Worm (Caenorhabditis elegans) whole organism, mixed stage, embryonic: ENCODE data around the gene pxn-1.

Experiments
- M03D4.4 ChIP-seq: sonication (generic microtip); optimal IDR thresholded peaks from 2 replicates; lab custom pipeline; 2017; ENCODE audit warnings: mild to moderate bottlenecking, missing genetic modification characterization, missing compliant biosample characterization
- bed-3 ChIP-seq: fragments of 200-800 bp; sonication (Bioruptor generic); optimal IDR thresholded peaks from 3 replicates; lab custom pipeline; 2018; ENCODE audit warnings: mild to moderate bottlenecking, missing genetic modification characterization, moderate library complexity, missing compliant biosample characterization
- blmp-1 ChIP-seq: fragments of 150-350 bp; optimal IDR thresholded peaks from 2 replicates; lab custom pipeline; 2014; ENCODE audit warnings: missing biosample characterization, missing genetic modification characterization
- ceh-39 ChIP-seq: fragments of 150-350 bp; optimal IDR thresholded peaks from 2 replicates; lab custom pipeline; 2014; ENCODE audit warnings: missing biosample characterization, missing genetic modification characterization
- ceh-83 ChIP-seq: fragments of 200-800 bp; sonication (Bioruptor generic); optimal IDR thresholded peaks from 2 replicates; lab custom pipeline; 2018; ENCODE audit warnings: mild to moderate bottlenecking, missing genetic modification characterization, missing compliant biosample characterization
- ces-1 ChIP-seq: fragments of 150-350 bp; optimal IDR thresholded peaks from 2 replicates; lab custom pipeline; 2014; ENCODE audit warnings: missing biosample characterization, missing genetic modification reagents, missing genetic modification characterization
- cnd-1 ChIP-seq: fragments of 200-800 bp; sonication (Bioruptor generic); optimal IDR thresholded peaks from 2 replicates; lab custom pipeline; 2018; ENCODE audit warnings: mild to moderate bottlenecking, missing genetic modification characterization, missing compliant biosample characterization
- drap-1 ChIP-seq: fragments of 200-800 bp; sonication (Bioruptor generic); optimal IDR thresholded peaks from 3 replicates; lab custom pipeline; 2018; ENCODE audit warnings: mild to moderate bottlenecking, missing genetic modification characterization, missing compliant biosample characterization
- elt-1 ChIP-seq: sonication (generic microtip); optimal IDR thresholded peaks from 2 replicates; lab custom pipeline; 2017; ENCODE audit warnings: missing genetic modification characterization, mild to moderate bottlenecking, missing compliant biosample characterization, antibody characterized with exemption, moderate library complexity, borderline replicate concordance; ENCODE audit not compliant: insufficient read depth
- elt-3 ChIP-seq: fragments of 150-350 bp; optimal IDR thresholded peaks from 2 replicates; lab custom pipeline; 2014; ENCODE audit warnings: missing biosample characterization, missing genetic modification characterization
- flh-1 ChIP-seq: fragments of 200-800 bp; sonication (Bioruptor generic); optimal IDR thresholded peaks from 2 replicates; lab custom pipeline; 2018; ENCODE audit warnings: mild to moderate bottlenecking, missing genetic modification characterization, moderate library complexity, missing compliant biosample characterization
- ham-2 ChIP-seq: fragments of 200-800 bp; sonication (Bioruptor generic); optimal IDR thresholded peaks from 2 replicates; lab custom pipeline; 2018; ENCODE audit warnings: mild to moderate bottlenecking, missing genetic modification characterization, missing compliant biosample characterization
- hlh-1 ChIP-seq: fragments of 150-350 bp; optimal IDR thresholded peaks from 2 replicates; lab custom pipeline; 2014; ENCODE audit warnings: missing biosample characterization, missing genetic modification reagents, missing genetic modification characterization
- lin-13 ChIP-seq: fragments of 150-350 bp; optimal IDR thresholded peaks from 2 replicates; lab custom pipeline; 2014; ENCODE audit warnings: missing biosample characterization, missing genetic modification characterization
- lin-32 ChIP-seq: fragments of 200-800 bp; sonication (Bioruptor generic); optimal IDR thresholded peaks from 2 replicates; lab custom pipeline; 2018; ENCODE audit warnings: mild to moderate bottlenecking, missing genetic modification characterization, missing compliant biosample characterization
- lsy-2 ChIP-seq: fragments of 150-350 bp; optimal IDR thresholded peaks from 2 replicates; lab custom pipeline; 2014; ENCODE audit warnings: missing biosample characterization, missing genetic modification characterization
- mab-5 ChIP-seq: fragments of 150-350 bp; optimal IDR thresholded peaks from 2 replicates; lab custom pipeline; 2014; ENCODE audit warnings: missing biosample characterization, missing genetic modification characterization
- mep-1 ChIP-seq: fragments of 150-350 bp; optimal IDR thresholded peaks from 2 replicates; lab custom pipeline; 2017; ENCODE audit warnings: missing biosample characterization, missing genetic modification reagents, missing genetic modification characterization, inconsistent platforms
- mls-2 ChIP-seq: sonication (generic microtip); optimal IDR thresholded peaks from 2 replicates; lab custom pipeline; 2016; ENCODE audit warnings: mild to moderate bottlenecking, missing genetic modification characterization, moderate library complexity, missing compliant biosample characterization
- nhr-2 ChIP-seq: fragments of 150-350 bp; optimal IDR thresholded peaks from 2 replicates; lab custom pipeline; 2014; ENCODE audit warnings: missing biosample characterization, missing genetic modification characterization
- nhr-237 ChIP-seq: fragments of 150-350 bp; optimal IDR thresholded peaks from 2 replicates; lab custom pipeline; 2014; ENCODE audit warnings: missing biosample characterization, missing genetic modification characterization
- nhr-28 ChIP-seq: fragments of 150-350 bp; optimal IDR thresholded peaks from 2 replicates; lab custom pipeline; 2014; ENCODE audit warnings: missing biosample characterization, missing genetic modification characterization
- nhr-76 ChIP-seq: sonication (generic microtip); optimal IDR thresholded peaks from 2 replicates; lab custom pipeline; 2017; ENCODE audit warnings: missing biosample characterization, missing genetic modification characterization
- pha-4 ChIP-seq: fragments of 150-350 bp; optimal IDR thresholded peaks from 2 replicates; lab custom pipeline; 2018; ENCODE audit warnings: missing biosample characterization, missing genetic modification reagents, missing genetic modification characterization
- sem-2 ChIP-seq: fragments of 200-800 bp; sonication (Bioruptor generic); optimal IDR thresholded peaks from 2 replicates; lab custom pipeline; 2018; ENCODE audit warnings: mild to moderate bottlenecking, missing genetic modification characterization, missing compliant biosample characterization
- snpc-4 ChIP-seq: fragments of 150-350 bp; optimal IDR thresholded peaks from 2 replicates; lab custom pipeline; 2014; ENCODE audit warnings: missing biosample characterization, missing genetic modification characterization
- sptf-1 ChIP-seq: sonication (generic microtip); optimal IDR thresholded peaks from 2 replicates; lab custom pipeline; 2017; ENCODE audit warnings: mild to moderate bottlenecking, missing genetic modification characterization, moderate library complexity, missing compliant biosample characterization
- unc-120 ChIP-seq: sonication (generic microtip); optimal IDR thresholded peaks from 2 replicates; lab custom pipeline; 2017; ENCODE audit warnings: missing genetic modification characterization, missing compliant biosample characterization; ENCODE audit not compliant: poor library complexity, severe bottlenecking
- unc-62 ChIP-seq: fragments of 150-350 bp; optimal IDR thresholded peaks from 2 replicates; lab custom pipeline; 2014; ENCODE audit warnings: missing biosample characterization, missing genetic modification reagents, missing genetic modification characterization
- zip-8 ChIP-seq: fragments of 150-350 bp; optimal IDR thresholded peaks from 2 replicates; lab custom pipeline; 2014; ENCODE audit warnings: missing biosample characterization, missing genetic modification characterization
- ztf-11 ChIP-seq: fragments of 150-350 bp; optimal IDR thresholded peaks from 2 replicates; lab custom pipeline; 2014; ENCODE audit warnings: missing biosample characterization, missing genetic modification characterization

Gene pxn-1

DNA sequence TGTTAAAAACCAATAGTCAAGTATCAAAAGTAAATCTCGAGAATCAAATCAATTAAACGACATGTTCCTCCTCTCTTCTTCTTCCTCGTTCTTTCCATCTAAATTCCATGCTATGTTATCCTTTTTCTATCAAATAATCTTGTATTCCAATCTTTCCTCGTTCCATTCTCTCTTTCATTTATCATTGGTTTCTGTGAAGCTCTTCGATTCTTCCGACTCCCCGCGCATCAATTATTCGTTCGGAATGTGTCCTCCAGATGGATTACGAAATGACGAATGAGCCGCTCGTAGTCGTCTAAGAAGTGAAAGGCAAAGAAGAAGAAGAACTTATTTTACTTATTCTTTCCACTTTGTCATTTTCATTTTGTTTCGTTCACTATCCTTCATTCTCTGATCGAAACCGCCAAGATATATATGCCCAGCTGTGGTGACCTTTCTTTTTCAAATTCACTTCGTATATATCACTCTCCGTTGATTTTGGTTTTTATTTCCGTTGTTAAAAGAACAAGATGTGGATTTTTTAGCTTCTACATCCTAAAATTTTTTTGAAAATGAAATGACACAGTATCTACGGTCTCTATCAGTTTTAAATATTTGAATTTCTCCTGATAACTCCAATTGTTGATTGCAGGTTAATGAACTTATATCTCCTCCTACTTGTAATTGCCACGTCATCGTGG, at the start of gene pxn-1:
pxn-1 (plus strand) TSS at position 630 of the 680 bp plus-strand sequence.
- TF ChIP-seq elt-3 (tag; lab: Kevin White, UChicago) (no peak), drap-1 (GFP tag; lab: Kevin White, UChicago) (no peak), M03D4.4 (tag; lab: Kevin White, UChicago) (no peak), lin-32 (GFP tag; lab: Kevin White, UChicago) (no peak), hlh-1 (tag; lab: Kevin White, UChicago) (no peak), blmp-1 (no peak), lsy-2 (tag; lab: Kevin White, UChicago) (no peak), mls-2 (tag; lab: Kevin White, UChicago) (no peak), mep-1 (tag; lab: Kevin White, UChicago) (no peak), cnd-1 (tag; lab: Kevin White, UChicago) (no peak), nhr-237 (tag; lab: Kevin White, UChicago) (no peak), unc-62 (no peak), zip-8 (no peak), ceh-39 (tag; lab: Kevin White, UChicago) (no peak), pha-4 (tag; lab: Kevin White, UChicago) (no peak), snpc-4 (tag; lab: Kevin White, UChicago) (no peak), sem-2 (GFP tag; lab: Kevin White, UChicago) (no peak)

DNA sequence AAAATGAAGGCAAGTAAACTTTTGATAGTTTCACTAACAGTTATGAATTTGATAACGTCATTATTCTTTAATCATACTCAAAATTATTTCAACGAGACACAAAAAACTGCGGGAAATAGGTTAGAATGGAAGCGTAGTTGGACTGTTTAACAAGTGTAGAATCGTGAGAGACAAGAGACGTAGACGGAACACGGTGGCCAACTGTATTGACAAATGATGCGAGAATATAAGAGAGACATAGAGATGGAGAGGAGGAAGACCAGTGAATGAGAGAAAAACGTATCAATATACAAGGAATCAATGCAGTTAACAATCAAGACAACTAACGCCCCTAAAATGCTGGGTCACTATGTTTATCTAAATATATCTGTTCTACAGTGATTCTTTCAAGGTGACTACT, 49.1 kb upstream of the pxn-1 start:
- peak; percentile 91 for TF ChIP-seq pha-4 (tag; lab: Kevin White, UChicago)
- TF ChIP-seq ztf-11 (tag; lab: Kevin White, UChicago) = no peak
- no peak for TF ChIP-seq nhr-237 (tag; lab: Kevin White, UChicago)
- no peak for TF ChIP-seq elt-1 (tag; lab: Kevin White, UChicago)
- no peak for TF ChIP-seq ham-2 (GFP tag; lab: Kevin White, UChicago)
- no peak for TF ChIP-seq bed-3
- no peak for TF ChIP-seq mab-5 (tag; lab: Kevin White, UChicago)
- TF ChIP-seq nhr-76 (tag; lab: Kevin White, UChicago) = no peak
- peak; percentile 19 for TF ChIP-seq hlh-1 (tag; lab: Kevin White, UChicago)

DNA sequence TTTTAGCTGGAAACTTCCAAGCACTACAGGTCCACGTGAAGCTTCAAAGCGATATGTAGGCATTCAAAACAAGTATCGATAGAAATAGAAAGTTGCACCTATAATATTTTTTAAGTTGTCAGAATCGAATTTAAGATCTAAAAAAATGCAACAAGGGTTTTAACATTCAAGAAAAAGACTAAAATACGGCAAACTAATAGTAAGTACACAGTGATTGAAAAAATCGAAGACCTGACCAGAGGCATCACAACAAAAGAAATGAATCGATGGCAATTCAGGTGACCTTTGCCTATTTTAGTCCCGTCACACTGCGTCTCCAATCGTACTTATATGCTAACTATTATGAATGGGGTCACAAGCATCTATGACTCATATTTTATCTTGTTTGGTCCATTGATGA, 46.8 kb upstream of the pxn-1 start, which contains the start of gene T23B12.5:
T23B12.5 (minus strand) TSS at position 101 of the 400 bp plus-strand sequence.
- TF ChIP-seq zip-8 = no peak
- no peak for TF ChIP-seq ces-1 (GFP tag; lab: Kevin White, UChicago)
- TF ChIP-seq lin-13 = no peak
- TF ChIP-seq bed-3 = no peak
- no peak for TF ChIP-seq pha-4 (tag; lab: Kevin White, UChicago)
- TF ChIP-seq sem-2 (GFP tag; lab: Kevin White, UChicago) = no peak
- no peak for TF ChIP-seq ceh-83 (GFP tag; lab: Kevin White, UChicago)
- TF ChIP-seq cnd-1 (tag; lab: Kevin White, UChicago) = no peak
- TF ChIP-seq lin-32 (GFP tag; lab: Kevin White, UChicago) = no peak
- no peak for TF ChIP-seq mab-5 (tag; lab: Kevin White, UChicago)
- TF ChIP-seq hlh-1 (tag; lab: Kevin White, UChicago) = no peak
- TF ChIP-seq M03D4.4 (tag; lab: Kevin White, UChicago) = no peak
- TF ChIP-seq ceh-39 (tag; lab: Kevin White, UChicago) = no peak
- no peak for TF ChIP-seq elt-3 (tag; lab: Kevin White, UChicago)
- TF ChIP-seq sptf-1 (tag; lab: Kevin White, UChicago) = no peak
- TF ChIP-seq drap-1 (GFP tag; lab: Kevin White, UChicago) = no peak
- no peak for TF ChIP-seq nhr-237 (tag; lab: Kevin White, UChicago)
- TF ChIP-seq ztf-11 (tag; lab: Kevin White, UChicago) = no peak
- no peak for TF ChIP-seq nhr-28 (tag; lab: Kevin White, UChicago)
- no peak for TF ChIP-seq mep-1 (tag; lab: Kevin White, UChicago)

DNA sequence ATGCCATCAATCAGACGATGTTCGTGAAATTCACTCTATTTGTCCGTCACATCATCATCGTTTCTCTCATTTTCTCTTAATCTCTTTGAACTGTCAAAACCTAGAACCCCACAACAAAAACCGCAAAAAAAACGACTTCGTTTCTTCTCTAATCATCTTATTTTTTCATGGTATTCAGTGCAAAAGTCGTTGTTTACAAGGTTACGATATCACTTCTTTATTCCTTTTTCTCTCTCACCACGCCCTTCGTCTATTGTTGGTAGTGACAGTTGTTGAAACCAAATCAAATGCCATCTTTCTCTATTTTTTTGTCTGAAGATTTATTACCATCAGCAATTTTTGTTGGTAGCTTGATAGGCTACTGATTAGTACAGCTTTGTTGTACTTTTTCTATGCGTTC, 45.4 kb upstream of the pxn-1 start:
- no peak for TF ChIP-seq hlh-1 (tag; lab: Kevin White, UChicago)
- TF ChIP-seq nhr-237 (tag; lab: Kevin White, UChicago) = no peak
- TF ChIP-seq nhr-2 = no peak
- no peak for TF ChIP-seq unc-120 (tag; lab: Kevin White, UChicago)
- no peak for TF ChIP-seq drap-1 (GFP tag; lab: Kevin White, UChicago)
- TF ChIP-seq lin-13 = no peak
- TF ChIP-seq flh-1 (GFP tag; lab: Kevin White, UChicago) = no peak
- TF ChIP-seq blmp-1 = no peak
- no peak for TF ChIP-seq nhr-28 (tag; lab: Kevin White, UChicago)
